Fruit fly (Drosophila melanogaster) whole organism, embryonic: ENCODE data around the gene Spn85F.

ENCODE experiments used
- Abd-B ChIP-seq: fragments of 200-800 bp; sonication (Bioruptor generic); optimal IDR thresholded peaks from 2 replicates; lab custom pipeline; 2018; ENCODE audit warnings: missing biosample characterization, mild to moderate bottlenecking, missing genetic modification characterization, moderate library complexity
- Adf1 ChIP-seq: fragments of 200-800 bp; sonication (Bioruptor generic); IDR thresholded peaks from 2 replicates; pipeline ENCODE4 v1.3.6; 2022; ENCODE audit warnings: missing biosample characterization, missing genetic modification characterization
- CG12104 ChIP-seq: fragments of 200-800 bp; sonication (Bioruptor generic); optimal IDR thresholded peaks from 3 replicates; lab custom pipeline; 2016; ENCODE audit warnings: missing biosample characterization, missing genetic modification characterization
- CG12391 ChIP-seq: fragments of 200-800 bp; sonication (Bioruptor generic); optimal IDR thresholded peaks from 3 replicates; lab custom pipeline; 2018; ENCODE audit warnings: missing biosample characterization, mild to moderate bottlenecking, missing genetic modification characterization, moderate library complexity
- CG17612 ChIP-seq: fragments of 200-800 bp; sonication (Bioruptor generic); IDR thresholded peaks from 2 replicates; pipeline ENCODE4 v1.3.6; 2022; ENCODE audit warnings: missing biosample characterization, missing genetic modification characterization
- CG2116 ChIP-seq: fragments of 200-800 bp; sonication (Bioruptor generic); optimal IDR thresholded peaks from 3 replicates; lab custom pipeline; 2018; ENCODE audit warnings: missing biosample characterization, mild to moderate bottlenecking, missing genetic modification characterization
- CG2712 ChIP-seq: fragments of 200-800 bp; optimal IDR thresholded peaks from 3 replicates; lab custom pipeline; 2019; ENCODE audit warnings: missing biosample characterization, mild to moderate bottlenecking, missing genetic modification characterization, moderate library complexity
- CG3065 ChIP-seq: fragments of 200-800 bp; sonication (Bioruptor generic); optimal IDR thresholded peaks from 2 replicates; lab custom pipeline; 2016; ENCODE audit warnings: missing biosample characterization, missing genetic modification characterization
- CG34422 ChIP-seq: fragments of 200-800 bp; sonication (Bioruptor generic); IDR thresholded peaks from 3 replicates; pipeline ENCODE4 v1.3.6; 2022; ENCODE audit warnings: missing biosample characterization, missing genetic modification characterization
- CG3847 ChIP-seq: fragments of 200-800 bp; sonication (Bioruptor generic); IDR thresholded peaks from 2 replicates; pipeline ENCODE4 v1.3.6; 2022; ENCODE audit warnings: missing biosample characterization, missing genetic modification characterization
- CG43689 ChIP-seq: fragments of 200-800 bp; sonication (Bioruptor generic); IDR thresholded peaks from 2 replicates; pipeline ENCODE4 v1.3.6; 2022; ENCODE audit warnings: missing biosample characterization, missing genetic modification characterization
- CG6175 ChIP-seq: fragments of 200-800 bp; sonication (Bioruptor generic); IDR thresholded peaks from 3 replicates; pipeline ENCODE4 v1.3.6; 2022; ENCODE audit warnings: missing biosample characterization, missing genetic modification characterization
- CG6683 ChIP-seq: fragments of 200-800 bp; sonication (Bioruptor generic); optimal IDR thresholded peaks from 2 replicates; lab custom pipeline; 2017; ENCODE audit warnings: missing biosample characterization, mild to moderate bottlenecking, missing genetic modification characterization, missing genetic modification reagents
- CG6854 ChIP-seq: fragments of 200-800 bp; sonication (Bioruptor generic); optimal IDR thresholded peaks from 3 replicates; lab custom pipeline; 2017; ENCODE audit warnings: missing biosample characterization, mild to moderate bottlenecking, missing genetic modification characterization
- CG7786 ChIP-seq: fragments of 200-800 bp; sonication (Bioruptor generic); optimal IDR thresholded peaks from 2 replicates; lab custom pipeline; 2016; ENCODE audit warnings: missing biosample characterization, missing genetic modification characterization
- CG7987 ChIP-seq: fragments of 200-800 bp; sonication (Bioruptor generic); optimal IDR thresholded peaks from 2 replicates; lab custom pipeline; 2018; ENCODE audit warnings: missing biosample characterization, mild to moderate bottlenecking, missing genetic modification characterization, moderate library complexity
- CG9437 ChIP-seq: fragments of 200-800 bp; sonication (Bioruptor generic); optimal IDR thresholded peaks from 2 replicates; lab custom pipeline; 2018; ENCODE audit warnings: missing biosample characterization, mild to moderate bottlenecking, missing genetic modification characterization
- CG9932 ChIP-seq: fragments of 200-800 bp; sonication (Bioruptor generic); IDR thresholded peaks from 2 replicates; pipeline ENCODE4 v1.3.6; 2022; ENCODE audit warnings: missing biosample characterization, missing genetic modification characterization
- CoRest ChIP-seq: fragments of 200-800 bp; sonication (Bioruptor generic); optimal IDR thresholded peaks from 3 replicates; lab custom pipeline; 2018; ENCODE audit warnings: missing biosample characterization, mild to moderate bottlenecking, missing genetic modification characterization, moderate library complexity
- Dip3 ChIP-seq: fragments of 200-800 bp; sonication (Bioruptor generic); optimal IDR thresholded peaks from 3 replicates; lab custom pipeline; 2016; ENCODE audit warnings: missing biosample characterization, missing genetic modification characterization
- Fer3 ChIP-seq: fragments of 200-800 bp; sonication (Bioruptor generic); optimal IDR thresholded peaks from 2 replicates; lab custom pipeline; 2018; ENCODE audit warnings: missing biosample characterization, mild to moderate bottlenecking, missing genetic modification characterization, moderate library complexity
- HHEX ChIP-seq: fragments of 200-800 bp; sonication (Bioruptor generic); optimal IDR thresholded peaks from 3 replicates; lab custom pipeline; 2017; ENCODE audit warnings: missing biosample characterization, mild to moderate bottlenecking, missing genetic modification characterization, missing genetic modification reagents
- Hey ChIP-seq: fragments of 200-800 bp; sonication (Bioruptor generic); optimal IDR thresholded peaks from 3 replicates; lab custom pipeline; 2018; ENCODE audit warnings: missing biosample characterization, mild to moderate bottlenecking, missing genetic modification characterization
- Hmr ChIP-seq: fragments of 200-800 bp; sonication (Bioruptor generic); optimal IDR thresholded peaks from 3 replicates; lab custom pipeline; 2017; ENCODE audit warnings: mild to moderate bottlenecking, missing biosample characterization, missing genetic modification reagents, missing genetic modification characterization
- MBD-R2 ChIP-seq: fragments of 200-800 bp; sonication (Bioruptor generic); IDR thresholded peaks from 2 replicates; pipeline ENCODE4 v1.3.6; 2022; ENCODE audit warnings: missing biosample characterization, missing genetic modification characterization
- Mrtf ChIP-seq: fragments of 200-800 bp; sonication (Bioruptor generic); IDR thresholded peaks from 3 replicates; pipeline ENCODE4 v1.3.6; 2022; ENCODE audit warnings: missing biosample characterization, missing genetic modification characterization
- Myb ChIP-seq: fragments of 200-800 bp; sonication (Bioruptor generic); optimal IDR thresholded peaks from 2 replicates; lab custom pipeline; 2016; ENCODE audit warnings: missing biosample characterization, missing genetic modification characterization
- NC2β ChIP-seq: fragments of 200-800 bp; sonication (Bioruptor generic); optimal IDR thresholded peaks from 2 replicates; lab custom pipeline; 2016; ENCODE audit warnings: missing biosample characterization, missing genetic modification characterization
- NK7.1 ChIP-seq: fragments of 200-800 bp; sonication (Bioruptor generic); optimal IDR thresholded peaks from 3 replicates; lab custom pipeline; 2016; ENCODE audit warnings: missing biosample characterization, missing genetic modification characterization
- Opbp ChIP-seq: fragments of 200-800 bp; sonication (Bioruptor generic); IDR thresholded peaks from 3 replicates; pipeline ENCODE4 v1.3.6; 2022; ENCODE audit warnings: missing biosample characterization, missing genetic modification characterization; ENCODE audit not compliant: partially characterized antibody
- Ssrp ChIP-seq: fragments of 200-800 bp; sonication (Bioruptor generic); optimal IDR thresholded peaks from 2 replicates; lab custom pipeline; 2018; ENCODE audit warnings: missing biosample characterization, mild to moderate bottlenecking, missing genetic modification characterization, moderate library complexity
- Vsx1 ChIP-seq: fragments of 200-800 bp; sonication (Bioruptor generic); optimal IDR thresholded peaks from 2 replicates; lab custom pipeline; 2017; ENCODE audit warnings: missing biosample characterization, mild to moderate bottlenecking, missing genetic modification characterization, missing genetic modification reagents
- amos ChIP-seq: fragments of 200-800 bp; sonication (Bioruptor generic); IDR thresholded peaks from 2 replicates; pipeline ENCODE4 v1.3.6; 2022; ENCODE audit warnings: missing biosample characterization, missing genetic modification characterization; ENCODE audit not compliant: partially characterized antibody
- ato ChIP-seq: fragments of 200-800 bp; sonication (Bioruptor generic); IDR thresholded peaks from 2 replicates; pipeline ENCODE4 v1.3.6; 2022; ENCODE audit warnings: missing biosample characterization, missing genetic modification characterization; ENCODE audit not compliant: partially characterized antibody
- cwo ChIP-seq: fragments of 200-800 bp; sonication (Bioruptor generic); optimal IDR thresholded peaks from 3 replicates; lab custom pipeline; 2017; ENCODE audit warnings: missing biosample characterization, missing genetic modification characterization, mild to moderate bottlenecking, moderate library complexity, missing genetic modification reagents
- da ChIP-seq: fragments of 200-800 bp; sonication (Bioruptor generic); optimal IDR thresholded peaks from 2 replicates; lab custom pipeline; 2016; ENCODE audit warnings: missing biosample characterization, missing genetic modification characterization
- eve ChIP-seq, 2 experiments: fragments of >200 bp; optimal IDR thresholded peaks; 2 replicates each; lab custom pipeline; 2017; ENCODE audit warnings: missing biosample characterization in 2 of 2, missing genetic modification characterization in 2 of 2
- fu2 ChIP-seq: fragments of 200-800 bp; sonication (Bioruptor generic); optimal IDR thresholded peaks from 2 replicates; lab custom pipeline; 2016; ENCODE audit warnings: missing biosample characterization, missing genetic modification characterization
- grau ChIP-seq: fragments of 200-800 bp; optimal IDR thresholded peaks from 3 replicates; lab custom pipeline; 2019; ENCODE audit warnings: missing biosample characterization, mild to moderate bottlenecking, missing genetic modification characterization, moderate library complexity
- luna ChIP-seq: fragments of 200-800 bp; sonication (Bioruptor generic); optimal IDR thresholded peaks from 2 replicates; lab custom pipeline; 2016; ENCODE audit warnings: missing biosample characterization, missing genetic modification characterization
- maf-S ChIP-seq: fragments of 200-800 bp; sonication (Bioruptor generic); optimal IDR thresholded peaks from 2 replicates; lab custom pipeline; 2016; ENCODE audit warnings: missing biosample characterization, missing genetic modification characterization
- pros ChIP-seq: fragments of 200-800 bp; sonication (Bioruptor generic); optimal IDR thresholded peaks from 3 replicates; lab custom pipeline; 2019; ENCODE audit warnings: missing biosample characterization, mild to moderate bottlenecking, missing genetic modification characterization, moderate library complexity
- ranshi ChIP-seq: fragments of 200-800 bp; sonication (Bioruptor generic); IDR thresholded peaks from 2 replicates; pipeline ENCODE4 v1.3.6; 2022; ENCODE audit warnings: missing biosample characterization, missing genetic modification characterization
- sd ChIP-seq: fragments of 200-800 bp; sonication (Bioruptor generic); optimal IDR thresholded peaks from 3 replicates; lab custom pipeline; 2018; ENCODE audit warnings: missing biosample characterization, mild to moderate bottlenecking, missing genetic modification characterization, moderate library complexity
- sens ChIP-seq: fragments of 200-800 bp; sonication (Bioruptor generic); peaks from one replicate; lab custom pipeline; 2016; ENCODE audit warnings: missing biosample characterization, missing genetic modification characterization
- sna ChIP-seq: fragments of 200-800 bp; sonication (Bioruptor generic); IDR thresholded peaks from 2 replicates; pipeline ENCODE4 v1.3.6; 2022; ENCODE audit warnings: missing biosample characterization, missing genetic modification characterization; ENCODE audit not compliant: partially characterized antibody
- tna ChIP-seq: fragments of 200-800 bp; sonication (Bioruptor generic); IDR thresholded peaks from 2 replicates; pipeline ENCODE4 v1.3.6; 2022; ENCODE audit warnings: missing biosample characterization, missing genetic modification characterization; ENCODE audit not compliant: partially characterized antibody
- wek ChIP-seq: fragments of 200-800 bp; sonication (Bioruptor generic); optimal IDR thresholded peaks from 3 replicates; lab custom pipeline; 2018; ENCODE audit warnings: missing biosample characterization, mild to moderate bottlenecking, missing genetic modification characterization, moderate library complexity
- zf30C ChIP-seq: fragments of 200-800 bp; sonication (Bioruptor generic); optimal IDR thresholded peaks from 3 replicates; lab custom pipeline; 2018; ENCODE audit warnings: missing biosample characterization, mild to moderate bottlenecking, missing genetic modification characterization
- zfh1 ChIP-seq: fragments of 200-800 bp; sonication (Bioruptor generic); IDR thresholded peaks from 3 replicates; pipeline ENCODE4 v1.3.6; 2022; ENCODE audit warnings: missing biosample characterization, missing genetic modification characterization

The Spn85F gene

dm6 chr3R:10024032-10024712, 27.2 kb downstream of the Spn85F start (continued):
- TF ChIP-seq Dip3 (GFP tag; lab: Kevin White, UChicago) (no peak), Mrtf (GFP tag; lab: Robert Waterston, UW) (peak; percentile 46; the same call in 1 of the 3 replicates), CG7786 (peak; percentile 60), CoRest (no peak), maf-S (GFP tag; lab: Kevin White, UChicago) (no peak), CG3847 (GFP tag; lab: Robert Waterston, UW) (peak; percentile 39; the same call in 1 of the 2 replicates), Fer3 (tag; lab: Kevin White, UChicago) (no peak), Ssrp (no peak), ato (GFP tag; lab: Robert Waterston, UW) (no peak), amos (no peak), ranshi (GFP tag; lab: Robert Waterston, UW) (peak; percentile 18; the same call in 1 of the 2 replicates), Myb (peak; percentile 23), tna (no peak), luna (GFP tag; lab: Kevin White, UChicago) (no peak), Hey (tag; lab: Kevin White, UChicago) (no peak), CG9932 (GFP tag; lab: Robert Waterston, UW) (peak; percentile 64), cwo (GFP tag; lab: Kevin White, UChicago) (peak; percentile 37), Vsx1 (no peak), CG17612 (GFP tag; lab: Robert Waterston, UW) (no peak), CG9437 (GFP tag; lab: Kevin White, UChicago) (no peak), da (GFP tag; lab: Kevin White, UChicago) (no peak), CG34422 (GFP tag; lab: Robert Waterston, UW) (no peak), Abd-B (GFP tag; lab: Kevin White, UChicago) (no peak), eve (GFP tag; optimal IDR thresholded peaks at IDR 0.05; lab: Kevin White, UChicago) (no peak), NC2β (GFP tag; lab: Kevin White, UChicago) (no peak), zf30C (peak; percentile 51), CG3065 (no peak), CG12104 (GFP tag; lab: Kevin White, UChicago) (no peak), CG12391 (tag; lab: Kevin White, UChicago) (no peak), fu2 (peak; percentile 21), sna (GFP tag; lab: Robert Waterston, UW) (no peak), sens (GFP tag; lab: Kevin White, UChicago) (no peak), MBD-R2 (peak; percentile 47; the same call in 1 of the 2 replicates), CG7987 (GFP tag; lab: Kevin White, UChicago) (no peak), CG6683 (GFP tag; lab: Kevin White, UChicago) (no peak), wek (GFP tag; lab: Kevin White, UChicago) (no peak), CG2116 (GFP tag; lab: Kevin White, UChicago) (no peak), sd (tag; lab: Kevin White, UChicago) (no peak), HHEX (GFP tag; lab: Kevin White, UChicago) (peak; percentile 50), CG6854 (GFP tag; lab: Kevin White, UChicago) (peak; percentile 43), Adf1 (GFP tag; lab: Robert Waterston, UW) (no peak), Opbp (GFP tag; lab: Robert Waterston, UW) (no peak), zfh1 (peak; percentile 52; the same call in 1 of the 3 replicates), NK7.1 (GFP tag; lab: Kevin White, UChicago) (no peak), CG6175 (0 out of 3 replicates have a peak, but pooled peaks have one; percentile 40), pros (GFP tag; lab: Kevin White, UChicago) (no peak), CG2712 (no peak), CG43689 (GFP tag; lab: Robert Waterston, UW) (no peak), Hmr (peak; percentile 76), grau (no peak)
